Worm (Caenorhabditis elegans): ENCODE data around the gene F59C12.3.

DNA sequence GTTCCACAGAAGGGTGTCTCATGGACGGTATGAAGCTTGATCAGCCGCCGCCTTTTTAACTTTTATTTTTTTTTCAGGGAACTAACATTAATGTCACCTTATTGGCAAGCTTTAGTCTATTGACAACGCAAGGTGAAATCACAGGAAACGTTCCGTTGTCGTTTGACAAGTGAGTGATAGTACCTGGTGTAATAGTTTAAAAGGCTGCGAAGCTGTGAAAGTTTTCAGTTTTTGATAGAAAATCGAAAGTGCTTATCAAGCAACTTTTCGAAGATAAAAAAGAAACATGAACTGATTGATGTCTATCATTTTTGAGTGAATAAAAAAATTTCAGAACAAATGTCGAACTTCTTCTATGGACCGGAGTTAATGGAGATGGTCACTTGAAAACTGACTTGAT lies 24.8 kb upstream of the F59C12.3 start:
- TF ChIP-seq T22C8.4 (GFP tag; IDR thresholded peaks at IDR 0.05), result no peak
- no peak for TF ChIP-seq flt-1 (GFP tag; IDR thresholded peaks at IDR 0.05)
- TF ChIP-seq ref-1 (GFP tag; conservative IDR thresholded peaks at IDR 0.05), result no peak
- no peak for TF ChIP-seq med-1 (GFP tag; optimal IDR thresholded peaks at IDR 0.05; ENCODE audit: insufficient read depth)
- no peak for TF ChIP-seq ztf-23 (GFP tag; IDR thresholded peaks at IDR 0.05)
- no peak for TF ChIP-seq ztf-29 (GFP tag; IDR thresholded peaks at IDR 0.05)
- TF ChIP-seq tab-1 (GFP tag; IDR thresholded peaks at IDR 0.05), result no peak
- no peak for TF ChIP-seq klf-2 (GFP tag; conservative IDR thresholded peaks at IDR 0.05)
- TF ChIP-seq cog-1 (tag; optimal IDR thresholded peaks at IDR 0.05), result no peak
